Fruit fly (Drosophila melanogaster) whole organism, wandering third instar larva: ENCODE results near the gene Cpr92F.

ENCODE experiments used
- Abd-B ChIP-seq: fragments of >200 bp; optimal IDR thresholded peaks from 2 replicates; lab custom pipeline; 2017; ENCODE audit warnings: missing biosample characterization, missing genetic modification characterization
- CG32264 ChIP-seq: fragments of 200-800 bp; sonication (Bioruptor generic); optimal IDR thresholded peaks from 2 replicates; lab custom pipeline; 2016; ENCODE audit warnings: missing biosample characterization, missing genetic modification characterization
- CrebA ChIP-seq: fragments of 200-800 bp; sonication (Bioruptor generic); optimal IDR thresholded peaks from 2 replicates; lab custom pipeline; 2016; ENCODE audit warnings: missing biosample characterization, mild to moderate bottlenecking, missing genetic modification characterization, borderline replicate concordance
- Dfd ChIP-seq: fragments of >200 bp; optimal IDR thresholded peaks from 2 replicates; lab custom pipeline; 2017; ENCODE audit warnings: missing biosample characterization, missing genetic modification characterization
- Dif ChIP-seq: fragments of 200-275, 200-300 bp; sonication (Bioruptor generic); optimal IDR thresholded peaks from 2 replicates; lab custom pipeline; 2018; ENCODE audit warnings: missing biosample characterization, missing genetic modification characterization; ENCODE audit not compliant: partially characterized antibody
- HLH106 ChIP-seq: fragments of 200-800 bp; optimal IDR thresholded peaks from 3 replicates; lab custom pipeline; 2019; ENCODE audit warnings: missing biosample characterization, mild to moderate bottlenecking, missing genetic modification characterization, moderate library complexity
- Hr78 ChIP-seq: fragments of >200 bp; optimal IDR thresholded peaks from 2 replicates; lab custom pipeline; 2017; ENCODE audit warnings: missing biosample characterization, missing genetic modification characterization
- Hr83 ChIP-seq: fragments of 200-300 bp; sonication (Bioruptor generic); optimal IDR thresholded peaks from 2 replicates; lab custom pipeline; 2016; ENCODE audit warnings: missing biosample characterization, mild to moderate bottlenecking, missing genetic modification characterization, moderate library complexity; ENCODE audit not compliant: poor library complexity, severe bottlenecking
- Jra ChIP-seq: sonication (Bioruptor generic); optimal IDR thresholded peaks from 2 replicates; lab custom pipeline; 2016; ENCODE audit warnings: missing biosample characterization, missing genetic modification characterization
- Mio ChIP-seq: sonication (Bioruptor generic); optimal IDR thresholded peaks from 2 replicates; lab custom pipeline; 2016; ENCODE audit warnings: missing biosample characterization, missing genetic modification characterization
- Myc ChIP-seq: fragments of >200 bp; optimal IDR thresholded peaks from 2 replicates; lab custom pipeline; 2017
- N ChIP-seq: fragments of >200 bp; optimal IDR thresholded peaks from 2 replicates; lab custom pipeline; 2018; ENCODE audit warnings: missing biosample characterization, missing external identifiers, missing genetic modification characterization
- Sp1 ChIP-seq: fragments of 200-800 bp; sonication (Bioruptor generic); optimal IDR thresholded peaks from 3 replicates; lab custom pipeline; 2019; ENCODE audit warnings: missing biosample characterization, mild to moderate bottlenecking, missing genetic modification characterization, moderate library complexity
- Vsx2 ChIP-seq: fragments of 200-300, 225-300 bp; sonication (Bioruptor generic); optimal IDR thresholded peaks from 2 replicates; lab custom pipeline; 2018; ENCODE audit warnings: missing biosample characterization, missing genetic modification characterization; ENCODE audit not compliant: partially characterized antibody
- br ChIP-seq: fragments of 200-800 bp; sonication (Bioruptor generic); optimal IDR thresholded peaks from 2 replicates; lab custom pipeline; 2016; ENCODE audit warnings: missing biosample characterization, missing genetic modification characterization
- brk ChIP-seq: fragments of 200-800 bp; sonication (Bioruptor generic); optimal IDR thresholded peaks from 2 replicates; lab custom pipeline; 2016; ENCODE audit warnings: missing biosample characterization, mild to moderate bottlenecking, missing genetic modification characterization
- dmrt93B ChIP-seq: fragments of 200-800 bp; sonication (Bioruptor generic); optimal IDR thresholded peaks from 2 replicates; lab custom pipeline; 2018; ENCODE audit warnings: missing biosample characterization, mild to moderate bottlenecking, missing genetic modification characterization
- dsf ChIP-seq: sonication (Bioruptor generic); optimal IDR thresholded peaks from 2 replicates; lab custom pipeline; 2016; ENCODE audit warnings: missing biosample characterization, missing genetic modification characterization, borderline replicate concordance
- ey ChIP-seq: fragments of 200-800 bp; sonication (Bioruptor generic); optimal IDR thresholded peaks from 2 replicates; lab custom pipeline; 2016; ENCODE audit warnings: missing biosample characterization, missing genetic modification characterization
- foxo ChIP-seq, 2 experiments: fragments of 200-800 bp; sonication (Bioruptor generic); optimal IDR thresholded peaks; 2 replicates in 1 of 2; 3 replicates in 1 of 2; lab custom pipeline; 2016 to 2017; ENCODE audit warnings: missing biosample characterization in 2 of 2, missing genetic modification characterization in 2 of 2
- fru ChIP-seq: fragments of 200-800 bp; sonication (Bioruptor generic); optimal IDR thresholded peaks from 3 replicates; lab custom pipeline; 2016; ENCODE audit warnings: missing biosample characterization, mild to moderate bottlenecking, missing genetic modification characterization
- h ChIP-seq: fragments of 200-800 bp; sonication (Bioruptor generic); optimal IDR thresholded peaks from 3 replicates; lab custom pipeline; 2016; ENCODE audit warnings: missing biosample characterization, mild to moderate bottlenecking, missing genetic modification characterization
- jim ChIP-seq: fragments of 175-275, 200-325 bp; sonication (Bioruptor generic); optimal IDR thresholded peaks from 2 replicates; lab custom pipeline; 2016; ENCODE audit warnings: missing biosample characterization, mild to moderate bottlenecking, missing genetic modification characterization
- lola ChIP-seq: fragments of >200 bp; optimal IDR thresholded peaks from 2 replicates; lab custom pipeline; 2017; ENCODE audit warnings: missing biosample characterization, missing genetic modification characterization
- pan ChIP-seq: fragments of >200 bp; optimal IDR thresholded peaks from 2 replicates; lab custom pipeline; 2017
- psq ChIP-seq: fragments of 200-800 bp; sonication (Bioruptor generic); optimal IDR thresholded peaks from 3 replicates; lab custom pipeline; 2017; ENCODE audit warnings: missing biosample characterization, mild to moderate bottlenecking, missing genetic modification characterization, moderate library complexity
- rgr ChIP-seq: fragments of 200-800 bp; sonication (Bioruptor generic); optimal IDR thresholded peaks from 3 replicates; lab custom pipeline; 2016; ENCODE audit warnings: missing biosample characterization, mild to moderate bottlenecking, missing genetic modification characterization
- sage ChIP-seq: fragments of 200-800 bp; sonication (Bioruptor generic); optimal IDR thresholded peaks from 2 replicates; lab custom pipeline; 2016; ENCODE audit warnings: missing biosample characterization, mild to moderate bottlenecking, missing genetic modification characterization
- tai ChIP-seq: sonication (Bioruptor generic); optimal IDR thresholded peaks from 2 replicates; lab custom pipeline; 2016; ENCODE audit warnings: missing biosample characterization, missing genetic modification characterization
- usp ChIP-seq: fragments of >200 bp; optimal IDR thresholded peaks from 2 replicates; lab custom pipeline; 2017; ENCODE audit warnings: missing biosample characterization, missing genetic modification characterization
- woc ChIP-seq: sonication (Bioruptor generic); optimal IDR thresholded peaks from 2 replicates; lab custom pipeline; 2016; ENCODE audit warnings: missing biosample characterization, mild to moderate bottlenecking, missing genetic modification characterization

Cpr92F gene

dm6 chr3R:20669040-20669621, at the start of gene Cpr92F:
Cpr92F (plus strand) TSS chr3R:20669571.
- TF ChIP-seq ey = no peak
- TF ChIP-seq woc (GFP tag; lab: Kevin White, UChicago) = no peak
- TF ChIP-seq dmrt93B (GFP tag; lab: Kevin White, UChicago) = no peak
- no peak for TF ChIP-seq psq (GFP tag; lab: Kevin White, UChicago)
- no peak for TF ChIP-seq Dfd (GFP tag; lab: Kevin White, UChicago)
- no peak for TF ChIP-seq rgr (GFP tag; lab: Kevin White, UChicago)
- TF ChIP-seq CrebA (GFP tag; lab: Kevin White, UChicago) = no peak
- TF ChIP-seq foxo (GFP tag; optimal IDR thresholded peaks at IDR 0.05; lab: Kevin White, UChicago) = no peak
- TF ChIP-seq fru (GFP tag; lab: Kevin White, UChicago) = no peak

dm6 chr3R:20621805-20622286, 47.5 kb upstream of the Cpr92F start, which contains the start of gene H:
H (plus strand) TSS chr3R:20621938.
- no peak for TF ChIP-seq h (GFP tag; lab: Kevin White, UChicago)
- no peak for TF ChIP-seq lola
- TF ChIP-seq foxo (GFP tag; optimal IDR thresholded peaks at IDR 0.05; lab: Kevin White, UChicago) = no peak
- no peak for TF ChIP-seq Sp1 (GFP tag; lab: Kevin White, UChicago)
- peak; percentile 49 for TF ChIP-seq Abd-B
- no peak for TF ChIP-seq br
- peak; percentile 94 for TF ChIP-seq N
- no peak for TF ChIP-seq dsf (GFP tag; lab: Kevin White, UChicago)
- TF ChIP-seq CrebA (GFP tag; lab: Kevin White, UChicago) = no peak
- TF ChIP-seq fru (GFP tag; lab: Kevin White, UChicago) = no peak
- TF ChIP-seq ey = no peak
- TF ChIP-seq Dif = no peak
- TF ChIP-seq Jra (GFP tag; lab: Kevin White, UChicago) = no peak
- TF ChIP-seq Mio = no peak
- TF ChIP-seq psq (GFP tag; lab: Kevin White, UChicago) = peak; percentile 77
- no peak for TF ChIP-seq Myc
- no peak for TF ChIP-seq tai (GFP tag; lab: Kevin White, UChicago)
- no peak for TF ChIP-seq Dfd (GFP tag; lab: Kevin White, UChicago)
- no peak for TF ChIP-seq CG32264 (GFP tag; lab: Kevin White, UChicago)
- TF ChIP-seq Vsx2 (GFP tag; lab: Kevin White, UChicago) = no peak
- no peak for TF ChIP-seq HLH106 (tag; lab: Kevin White, UChicago)
- no peak for TF ChIP-seq sage (GFP tag; lab: Kevin White, UChicago)
- TF ChIP-seq brk (GFP tag; lab: Kevin White, UChicago) = no peak
- TF ChIP-seq jim = no peak
- no peak for TF ChIP-seq pan (lab: Kevin White, UChicago)
- no peak for TF ChIP-seq Hr83 (GFP tag; lab: Kevin White, UChicago)
- TF ChIP-seq dmrt93B (GFP tag; lab: Kevin White, UChicago) = no peak
- peak; percentile 60 for TF ChIP-seq Hr78 (GFP tag; lab: Kevin White, UChicago)
- TF ChIP-seq, all 38 proteins: peak for 4

dm6 chr3R:20622297-20623168, 46.8 kb upstream of the Cpr92F start:
- TF ChIP-seq psq (GFP tag; lab: Kevin White, UChicago) (peak; percentile 9), usp (no peak), Sp1 (GFP tag; lab: Kevin White, UChicago) (no peak), Vsx2 (GFP tag; lab: Kevin White, UChicago) (no peak), ey (no peak), rgr (GFP tag; lab: Kevin White, UChicago) (no peak)

- TF ChIP-seq Dfd (GFP tag; lab: Kevin White, UChicago) (no peak), usp (no peak)
Observed at dm6 chr3R:20626123-20626522, 43.2 kb upstream of the Cpr92F start.
